Worm (Caenorhabditis elegans): Measurements from ENCODE around the gene cyp-35B1.

DNA sequence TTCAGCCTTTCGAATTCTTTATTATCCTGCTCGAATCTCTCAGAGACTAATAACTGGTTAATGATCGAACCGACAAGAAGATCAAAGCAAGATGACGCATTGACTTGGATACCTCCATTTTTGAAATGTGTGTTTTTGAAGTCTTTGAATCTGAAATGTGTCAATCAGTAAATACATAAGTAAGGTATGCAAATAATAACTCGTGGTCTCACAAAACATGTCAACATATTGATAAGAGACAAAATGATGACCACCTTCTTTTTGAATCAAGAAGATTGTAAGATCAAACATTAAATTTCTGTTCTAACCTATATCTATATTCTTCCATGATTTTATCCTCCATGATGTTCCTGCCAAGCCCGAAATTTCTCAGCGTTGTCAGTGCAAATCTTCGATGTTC is 30.8 kb downstream of the cyp-35B1 start:
- TF ChIP-seq him-1 (tag; optimal IDR thresholded peaks at IDR 0.05) (no peak), dao-5 (tag; optimal IDR thresholded peaks at IDR 0.05) (no peak), W03F9.2 (tag; optimal IDR thresholded peaks at IDR 0.05) (no peak)

Data from whole organism, L4/young adult.